Worm (Caenorhabditis elegans): ENCODE data around the gene grl-30.

DNA sequence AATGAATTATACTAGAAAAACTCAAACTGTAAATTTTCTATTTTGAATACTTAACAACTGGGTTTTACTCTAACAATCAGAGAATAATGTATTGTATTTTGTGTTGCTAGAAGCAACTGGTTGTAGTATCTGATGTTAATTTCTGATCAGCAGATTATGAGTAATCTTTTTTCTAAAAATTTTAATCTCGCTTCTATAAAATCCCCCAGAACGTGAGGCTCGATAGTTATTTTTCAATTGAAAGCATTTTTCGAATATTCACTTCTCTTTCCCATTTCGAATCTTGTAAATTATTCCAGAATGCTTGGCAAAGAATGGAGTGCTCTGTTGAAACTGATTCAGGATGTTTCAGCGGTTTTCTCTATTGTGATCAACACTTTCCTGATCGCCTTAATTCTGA, 38.2 kb upstream of the grl-30 start, which contains the start of gene str-227:
- TF ChIP-seq snpc-4 (tag; optimal IDR thresholded peaks at IDR 0.05) = no peak
- no peak for TF ChIP-seq ceh-83 (GFP tag; optimal IDR thresholded peaks at IDR 0.05)
- TF ChIP-seq mep-1 (tag; optimal IDR thresholded peaks at IDR 0.05) = no peak
- TF ChIP-seq elt-3 (tag; optimal IDR thresholded peaks at IDR 0.05) = no peak
- no peak for TF ChIP-seq ztf-11 (tag; optimal IDR thresholded peaks at IDR 0.05)
- no peak for TF ChIP-seq nhr-12 (tag; optimal IDR thresholded peaks at IDR 0.05)
- no peak for TF ChIP-seq mab-5 (tag; optimal IDR thresholded peaks at IDR 0.05)
- TF ChIP-seq blmp-1 (tag; optimal IDR thresholded peaks at IDR 0.05) = no peak
- no peak for TF ChIP-seq lsy-2 (tag; optimal IDR thresholded peaks at IDR 0.05)
- TF ChIP-seq unc-62 (GFP tag; optimal IDR thresholded peaks at IDR 0.05) = no peak
- TF ChIP-seq bed-3 (GFP tag; optimal IDR thresholded peaks at IDR 0.05) = no peak
